Worm (Caenorhabditis elegans): ENCODE measurements around the gene C18A3.11.

The C18A3.11 gene

ce11 chrII:5734883-5735282 lies 4.0 kb downstream of the C18A3.11 start:
- TF ChIP-seq ceh-8 (GFP tag; optimal IDR thresholded peaks at IDR 0.05) (no peak), mab-9 (GFP tag; IDR thresholded peaks at IDR 0.05) (no peak), nhr-47 (tag; optimal IDR thresholded peaks at IDR 0.05) (no peak), nhr-11 (tag; optimal IDR thresholded peaks at IDR 0.05) (no peak), hpl-2 (GFP tag; optimal IDR thresholded peaks at IDR 0.05) (no peak), irx-1 (tag; optimal IDR thresholded peaks at IDR 0.05) (no peak), nhr-237 (tag; optimal IDR thresholded peaks at IDR 0.05) (no peak), fos-1 (tag; optimal IDR thresholded peaks at IDR 0.05) (no peak), rnt-1 (tag; optimal IDR thresholded peaks at IDR 0.05) (no peak), sox-4 (tag; optimal IDR thresholded peaks at IDR 0.05) (no peak), pqm-1 (tag; optimal IDR thresholded peaks at IDR 0.05) (no peak), swsn-7 (tag; optimal IDR thresholded peaks at IDR 0.05) (no peak)

DNA sequence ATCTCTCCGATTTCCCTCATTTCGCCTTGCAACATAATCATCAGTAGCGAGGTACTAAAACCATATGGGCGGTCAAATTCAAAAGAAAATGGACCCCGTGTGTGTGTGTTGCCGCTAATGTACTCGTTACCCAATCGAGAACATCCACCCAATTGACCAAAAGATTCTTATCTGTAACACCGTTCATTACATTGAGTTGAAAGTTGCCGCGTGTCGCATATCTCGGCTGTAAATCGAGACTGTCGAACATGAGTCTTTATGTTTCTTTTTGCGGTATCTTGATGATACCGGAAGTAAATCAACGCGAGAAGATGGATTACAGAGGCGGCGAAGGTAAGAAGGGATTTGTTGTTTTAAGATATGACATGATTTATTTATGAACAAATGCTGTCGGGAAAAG lies 4.9 kb downstream of the C18A3.11 start:
- TF ChIP-seq lin-35 (GFP tag; optimal IDR thresholded peaks at IDR 0.05): no peak
- TF ChIP-seq tlp-1 (tag; optimal IDR thresholded peaks at IDR 0.05): no peak
- no peak for TF ChIP-seq ztf-4 (tag; optimal IDR thresholded peaks at IDR 0.05)
- no peak for TF ChIP-seq fkh-10 (GFP tag; optimal IDR thresholded peaks at IDR 0.05)
- TF ChIP-seq nhr-90 (tag; optimal IDR thresholded peaks at IDR 0.05; ENCODE audit: poor library complexity): no peak
- peak; percentile 45 for TF ChIP-seq nhr-85 (tag)
- TF ChIP-seq aly-2 (tag; optimal IDR thresholded peaks at IDR 0.05): no peak
- TF ChIP-seq C04F5.9 (tag; optimal IDR thresholded peaks at IDR 0.05): no peak
- no peak for TF ChIP-seq skn-1 (tag; optimal IDR thresholded peaks at IDR 0.05)
- peak; percentile 30 for TF ChIP-seq blmp-1 (tag; optimal IDR thresholded peaks at IDR 0.05)
- TF ChIP-seq irx-1 (tag; optimal IDR thresholded peaks at IDR 0.05): no peak
- TF ChIP-seq snpc-4 (tag; optimal IDR thresholded peaks at IDR 0.05): no peak
- no peak for TF ChIP-seq nhr-76 (tag; optimal IDR thresholded peaks at IDR 0.05)
- TF ChIP-seq nhr-71 (tag; optimal IDR thresholded peaks at IDR 0.05): no peak
- TF ChIP-seq ceh-88 (GFP tag; IDR thresholded peaks at IDR 0.05): no peak
- TF ChIP-seq sptf-1 (tag; optimal IDR thresholded peaks at IDR 0.05): no peak

ce11 chrII:5736599-5736998 lies 5.8 kb downstream of the C18A3.11 start:
- TF ChIP-seq unc-98 (GFP tag; IDR thresholded peaks at IDR 0.05): no peak
- TF ChIP-seq ceh-90 (tag; optimal IDR thresholded peaks at IDR 0.05): no peak
- TF ChIP-seq lin-13 (GFP tag; optimal IDR thresholded peaks at IDR 0.05): no peak
- TF ChIP-seq unc-86 (tag; optimal IDR thresholded peaks at IDR 0.05): peak; percentile 23

ce11 chrII:5738795-5739194 lies 8.0 kb downstream of the C18A3.11 start, which contains the start of gene hlh-14:
Gene hlh-14 (minus strand): TSS chrII:5738895.
- TF ChIP-seq nhr-71 (tag; optimal IDR thresholded peaks at IDR 0.05) (no peak), efl-1 (optimal IDR thresholded peaks at IDR 0.05) (no peak), efl-1 (GFP tag; optimal IDR thresholded peaks at IDR 0.05 in 1 of 2) (peak in 1 of 2 experiments; percentile 17)

DNA sequence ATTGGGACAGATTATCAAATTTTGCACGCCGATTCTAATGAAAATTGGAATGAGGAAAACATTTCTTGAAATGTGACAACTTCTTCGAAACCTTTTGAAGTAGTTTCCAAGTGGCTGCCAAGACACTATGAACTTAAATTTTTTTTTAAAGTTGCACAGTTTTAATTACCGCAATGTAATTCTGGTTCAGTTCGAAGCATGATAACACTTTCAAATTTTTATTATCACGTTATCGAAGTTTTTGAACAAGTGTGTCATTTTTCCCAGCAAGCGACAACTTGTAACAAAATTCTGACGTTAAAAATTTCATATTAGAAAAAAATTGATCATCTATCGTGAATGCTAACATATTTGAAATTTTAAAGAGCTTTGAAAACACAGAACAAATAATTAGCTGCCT lies 11.9 kb downstream of the C18A3.11 start:
- no peak for TF ChIP-seq unc-62 (GFP tag; optimal IDR thresholded peaks at IDR 0.05)
- TF ChIP-seq nhr-47 (tag; optimal IDR thresholded peaks at IDR 0.05): no peak
- TF ChIP-seq snu-23 (GFP tag; optimal IDR thresholded peaks at IDR 0.05): no peak
- TF ChIP-seq ceh-88 (GFP tag; IDR thresholded peaks at IDR 0.05): no peak
- no peak for TF ChIP-seq mep-1 (tag; optimal IDR thresholded peaks at IDR 0.05)

DNA sequence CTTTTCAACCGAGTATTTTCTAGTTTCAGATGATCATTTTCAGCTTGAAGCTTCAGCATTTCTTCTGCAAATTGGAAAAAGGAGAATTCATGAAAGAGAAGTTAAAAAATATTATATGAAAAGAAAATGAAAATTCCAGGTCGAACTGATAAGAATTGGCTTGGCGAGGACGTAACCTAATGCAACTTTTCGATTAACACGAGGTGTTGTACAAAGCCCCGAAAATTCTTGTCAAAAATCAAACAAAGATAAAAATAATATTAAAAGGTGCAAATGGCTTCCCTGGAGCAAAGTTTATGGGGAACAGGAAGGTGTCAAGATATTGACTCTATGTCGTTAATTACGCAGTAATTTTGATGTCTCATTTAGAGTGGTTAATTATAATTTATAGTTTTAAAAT lies 13.5 kb downstream of the C18A3.11 start:
- TF ChIP-seq nhr-85 (tag): no peak
- TF ChIP-seq elt-2 (tag; optimal IDR thresholded peaks at IDR 0.05): peak; percentile 91
